Worm (Caenorhabditis elegans) whole organism, late embryonic: ENCODE results near the gene tlk-1.

Source experiments
- C38D4.7 ChIP-seq: fragments of 200-800 bp; sonication (Bioruptor generic); optimal IDR thresholded peaks from 2 replicates; lab custom pipeline; 2018; ENCODE audit warnings: mild to moderate bottlenecking, missing genetic modification characterization, moderate library complexity, missing compliant biosample characterization
- ama-1 ChIP-seq: fragments of 150-350 bp; optimal IDR thresholded peaks from 2 replicates; lab custom pipeline; 2014
- ceh-31 ChIP-seq: sonication (generic microtip); optimal IDR thresholded peaks from 2 replicates; lab custom pipeline; 2016; ENCODE audit warnings: missing genetic modification characterization, missing compliant biosample characterization
- che-1 ChIP-seq: sonication (generic microtip); optimal IDR thresholded peaks from 2 replicates; lab custom pipeline; 2016; ENCODE audit warnings: mild to moderate bottlenecking, missing genetic modification characterization, missing compliant biosample characterization
- dmd-4 ChIP-seq: sonication (generic microtip); optimal IDR thresholded peaks from 2 replicates; lab custom pipeline; 2016; ENCODE audit warnings: borderline replicate concordance, missing genetic modification characterization, missing compliant biosample characterization
- fkh-10 ChIP-seq: fragments of 150-350 bp; optimal IDR thresholded peaks from 2 replicates; lab custom pipeline; 2014; ENCODE audit warnings: missing biosample characterization, missing genetic modification reagents, missing genetic modification characterization
- lim-6 ChIP-seq: sonication (generic microtip); optimal IDR thresholded peaks from 2 replicates; lab custom pipeline; 2016; ENCODE audit warnings: missing genetic modification characterization, missing compliant biosample characterization
- madf-2 ChIP-seq: sonication (generic microtip); optimal IDR thresholded peaks from 2 replicates; lab custom pipeline; 2017; ENCODE audit warnings: missing genetic modification characterization, missing compliant biosample characterization
- nhr-11 ChIP-seq: fragments of 150-350 bp; optimal IDR thresholded peaks from 2 replicates; lab custom pipeline; 2014; ENCODE audit warnings: missing biosample characterization, missing genetic modification characterization
- odd-2 ChIP-seq: sonication (generic microtip); optimal IDR thresholded peaks from 2 replicates; lab custom pipeline; 2017; ENCODE audit warnings: antibody characterized with exemption, mild to moderate bottlenecking, missing genetic modification characterization, missing compliant biosample characterization
- pax-1 ChIP-seq: fragments of 150-350 bp; optimal IDR thresholded peaks from 2 replicates; lab custom pipeline; 2014; ENCODE audit warnings: missing biosample characterization, missing genetic modification characterization
- sox-2 ChIP-seq: fragments of 200-800 bp; sonication (Bioruptor generic); IDR thresholded peaks from 2 replicates; pipeline ENCODE4 v1.3.6; 2022; ENCODE audit warnings: missing genetic modification reagents, missing genetic modification characterization, missing compliant biosample characterization
- unc-86 ChIP-seq: sonication (generic microtip); optimal IDR thresholded peaks from 2 replicates; lab custom pipeline; 2016; ENCODE audit warnings: missing genetic modification characterization, missing compliant biosample characterization

- TF ChIP-seq madf-2, result no peak
- TF ChIP-seq nhr-11 (tag; lab: Kevin White, UChicago), result no peak
- TF ChIP-seq C38D4.7 (GFP tag; lab: Kevin White, UChicago), result no peak
- TF ChIP-seq fkh-10 (GFP tag; lab: Kevin White, UChicago), result no peak
- no peak for TF ChIP-seq odd-2
- no peak for TF ChIP-seq pax-1
- TF ChIP-seq lim-6, result no peak
- TF ChIP-seq ama-1 (lab: Kevin White, UChicago), result no peak
- no peak for TF ChIP-seq unc-86 (tag; lab: Kevin White, UChicago)
- no peak for TF ChIP-seq che-1
- TF ChIP-seq ceh-31, result peak; percentile 8
- TF ChIP-seq dmd-4 (tag; lab: Kevin White, UChicago), result no peak
- no peak for TF ChIP-seq sox-2 (GFP tag; lab: Robert Waterston, UW)
These were observed 47.5 kb downstream of the tlk-1 start, which contains the start of the genes iff-1 and cdk-1 for ce11 chrIII:9747133-9747532.
